Worm (Caenorhabditis elegans): ENCODE data around the gene F10G2.1.
"Not testable (repeated sequence)": the region's sequence is repeated elsewhere in the genome, so short reads cannot be mapped to it uniquely, and the experiment has no call there.

F10G2.1 gene

DNA sequence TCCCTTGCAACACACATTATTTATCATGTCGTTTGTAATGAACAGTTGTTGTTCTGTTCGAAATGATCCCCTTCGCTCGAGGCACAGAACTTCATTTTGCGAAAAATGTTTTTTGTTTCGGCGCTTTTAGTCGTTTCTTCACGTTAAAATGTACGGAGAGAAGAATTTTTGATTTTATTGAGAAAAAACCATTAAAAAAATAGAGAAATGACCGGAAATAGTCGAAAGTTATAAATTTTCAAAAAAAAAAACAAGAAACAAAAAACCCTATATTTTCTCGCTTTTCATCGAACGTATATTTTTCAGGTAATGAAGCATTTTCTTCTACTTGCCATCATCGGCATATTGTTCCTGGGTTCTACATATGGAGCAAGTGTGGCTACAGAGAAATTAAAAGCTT lies at the start of gene F10G2.1:
Gene F10G2.1 (plus strand): TSS at position 301 of the 400 bp plus-strand sequence.
- TF ChIP-seq K09A11.1 (tag; optimal IDR thresholded peaks at IDR 0.05; ENCODE audit: insufficient read depth), result no peak

DNA sequence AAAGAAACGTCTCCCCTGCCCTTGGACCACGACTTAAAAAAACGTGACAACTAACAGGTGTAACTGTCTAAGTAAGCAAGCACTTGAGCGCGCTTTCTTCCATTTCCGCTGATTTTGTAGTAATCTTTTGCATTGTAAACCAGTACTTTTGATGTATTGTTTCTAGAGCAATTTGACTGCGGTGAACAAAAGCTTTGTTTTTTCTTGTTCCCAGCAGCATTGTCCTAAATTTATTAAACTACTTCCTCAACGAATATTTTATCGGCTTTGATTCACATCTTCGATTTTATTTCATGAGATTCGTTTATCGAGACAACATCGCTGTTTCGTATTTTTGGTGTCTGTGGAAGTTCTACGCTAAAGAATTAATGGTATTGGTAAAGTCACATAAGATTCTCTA lies 43.7 kb upstream of the F10G2.1 start, which contains the start of gene C13A2.1:
Gene C13A2.1 (plus strand): TSS at position 301 of the 400 bp plus-strand sequence.
- TF ChIP-seq ceh-24 (tag; optimal IDR thresholded peaks at IDR 0.05) (no peak), ceh-2 (tag; optimal IDR thresholded peaks at IDR 0.05) (no peak), ceh-14 (tag; optimal IDR thresholded peaks at IDR 0.05) (no peak), syd-9 (tag; optimal IDR thresholded peaks at IDR 0.05) (no peak), gmeb-2 (tag; optimal IDR thresholded peaks at IDR 0.05) (no peak), lin-11 (tag; optimal IDR thresholded peaks at IDR 0.05) (no peak)

DNA sequence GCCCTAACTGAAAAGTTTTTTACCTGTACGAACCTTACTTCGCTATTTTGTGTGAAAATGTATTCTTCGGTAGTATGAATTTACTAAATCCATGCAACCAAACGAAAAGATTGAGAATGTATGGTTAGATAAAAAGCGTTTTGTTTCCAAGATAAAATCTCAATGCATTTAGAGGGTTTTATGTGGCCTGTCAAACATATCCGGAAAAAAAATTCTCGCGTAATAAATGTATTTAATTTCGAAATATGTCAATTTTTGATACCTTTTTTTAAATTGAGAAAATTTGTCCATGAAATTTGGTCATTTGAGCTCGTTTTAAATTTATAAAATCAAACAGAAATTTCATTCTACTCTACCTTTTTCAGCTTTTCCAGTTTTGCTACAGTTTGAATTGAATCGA lies 37.1 kb upstream of the F10G2.1 start, which contains the start of gene F07G11.4:
Gene F07G11.4 (minus strand): TSS at position 101 of the 400 bp plus-strand sequence.
- TF ChIP-seq ahr-1 (tag; optimal IDR thresholded peaks at IDR 0.05) (no peak), fkh-6 (tag; optimal IDR thresholded peaks at IDR 0.05) (no peak), pqm-1 (tag; optimal IDR thresholded peaks at IDR 0.05) (no peak)

DNA sequence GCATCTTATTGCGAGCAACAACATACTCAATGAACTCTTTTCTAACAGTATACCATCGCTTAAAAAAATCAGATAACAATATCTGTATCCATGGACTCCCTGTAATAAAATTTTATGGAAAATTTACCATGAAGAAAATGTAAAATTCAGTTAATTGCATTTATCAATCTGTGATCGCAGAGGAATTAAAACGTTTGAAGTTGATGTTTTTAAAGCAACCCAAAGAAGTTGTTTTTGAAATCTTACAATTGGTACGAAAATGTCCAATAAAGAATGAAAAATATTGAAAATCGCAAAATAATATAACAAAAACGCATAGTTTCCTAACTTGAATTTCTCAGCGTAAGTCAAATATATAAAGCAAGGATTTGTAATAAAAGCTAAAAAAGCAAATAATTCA lies 35.1 kb upstream of the F10G2.1 start, which contains the start of gene srj-32:
Gene srj-32 (minus strand): TSS at position 101 of the 400 bp plus-strand sequence.
- TF ChIP-seq ceh-22 (tag; optimal IDR thresholded peaks at IDR 0.05) (no peak), sdc-2 (tag; optimal IDR thresholded peaks at IDR 0.05) (no peak), ceh-9 (tag; optimal IDR thresholded peaks at IDR 0.05) (no peak), pat-9 (tag; optimal IDR thresholded peaks at IDR 0.05) (no peak), pha-4 (tag; optimal IDR thresholded peaks at IDR 0.05) (no peak)

DNA sequence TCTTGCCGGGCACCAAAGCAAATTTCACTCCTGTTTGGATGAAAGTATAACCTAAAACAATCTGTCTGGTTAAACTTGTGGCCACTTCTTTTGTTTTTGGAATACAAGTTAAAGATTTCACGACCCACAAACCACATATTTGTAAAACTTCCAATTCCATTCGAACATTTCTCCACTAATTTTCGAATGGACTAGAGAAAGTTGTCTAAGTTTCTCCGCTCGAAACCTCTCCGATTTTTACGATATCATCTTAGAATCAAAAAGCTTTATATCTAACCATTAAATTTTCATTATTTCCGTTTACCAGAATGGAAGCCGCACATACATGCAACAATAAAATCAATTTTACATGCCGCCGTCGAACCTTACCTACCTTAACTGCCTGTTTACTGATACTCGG lies 33.9 kb upstream of the F10G2.1 start, which contains the start of gene F07G11.3:
Gene F07G11.3 (plus strand): TSS at position 301 of the 400 bp plus-strand sequence.
- TF ChIP-seq elt-4 (tag; optimal IDR thresholded peaks at IDR 0.05) (no peak), fkh-10 (GFP tag; optimal IDR thresholded peaks at IDR 0.05) (no peak), tbx-2 (tag; optimal IDR thresholded peaks at IDR 0.05) (no peak), eyg-1 (tag; optimal IDR thresholded peaks at IDR 0.05) (no peak), syd-9 (tag; optimal IDR thresholded peaks at IDR 0.05) (no peak), dmd-4 (tag; optimal IDR thresholded peaks at IDR 0.05; ENCODE audit: borderline replicate concordance) (no peak)

DNA sequence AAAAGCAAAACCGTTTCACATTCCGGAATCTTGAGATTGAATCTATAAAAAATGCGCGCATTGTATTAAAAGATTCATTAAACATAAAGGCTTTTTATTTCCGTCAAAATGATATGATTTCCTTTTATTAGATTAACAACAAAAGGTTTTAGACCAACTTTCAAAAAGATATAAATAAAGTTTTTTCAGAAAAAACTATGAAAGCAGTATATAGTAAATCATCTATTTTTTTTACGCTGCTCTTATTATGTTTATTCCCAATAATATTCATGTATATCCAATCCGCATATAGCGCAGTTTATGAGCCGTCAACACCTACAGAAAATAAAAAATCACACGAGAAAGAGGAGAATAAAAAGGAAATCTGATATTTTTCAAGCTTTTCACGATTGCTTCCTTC lies 27.8 kb upstream of the F10G2.1 start, which contains the start of gene F07G11.2:
Gene F07G11.2 (plus strand): TSS at position 301 of the 400 bp plus-strand sequence.
- not testable (repeated sequence) for TF ChIP-seq dmd-4 (tag; optimal IDR thresholded peaks at IDR 0.05; ENCODE audit: borderline replicate concordance); ets-4 (tag; optimal IDR thresholded peaks at IDR 0.05); nfya-1 (tag; optimal IDR thresholded peaks at IDR 0.05)

DNA sequence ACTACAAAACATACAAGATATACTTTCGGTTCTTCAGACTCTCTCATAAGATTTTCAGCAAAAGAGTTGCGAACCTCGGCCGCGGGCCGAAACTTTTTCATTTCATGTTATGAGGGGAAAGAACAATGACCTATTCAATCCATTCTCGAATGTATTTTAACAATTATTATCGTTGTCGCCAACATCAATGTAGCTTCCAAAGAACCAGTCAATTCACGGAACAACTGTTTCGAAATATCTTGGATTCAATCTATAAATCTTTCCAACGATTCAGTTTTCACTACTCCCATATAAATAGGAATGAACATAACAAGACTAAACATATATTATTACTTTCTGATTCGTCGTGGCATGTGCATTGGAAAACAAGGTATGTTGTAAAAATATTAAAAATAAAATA lies 25.3 kb upstream of the F10G2.1 start, which contains the start of gene F07G11.1:
Gene F07G11.1 (plus strand): TSS at position 301 of the 400 bp plus-strand sequence.
- TF ChIP-seq unc-86 (tag; optimal IDR thresholded peaks at IDR 0.05) (no peak), unc-42 (tag; optimal IDR thresholded peaks at IDR 0.05) (no peak), K02D7.2 (tag; optimal IDR thresholded peaks at IDR 0.05) (no peak), ets-4 (tag; optimal IDR thresholded peaks at IDR 0.05) (no peak), unc-55 (GFP tag; optimal IDR thresholded peaks at IDR 0.05) (no peak)

DNA sequence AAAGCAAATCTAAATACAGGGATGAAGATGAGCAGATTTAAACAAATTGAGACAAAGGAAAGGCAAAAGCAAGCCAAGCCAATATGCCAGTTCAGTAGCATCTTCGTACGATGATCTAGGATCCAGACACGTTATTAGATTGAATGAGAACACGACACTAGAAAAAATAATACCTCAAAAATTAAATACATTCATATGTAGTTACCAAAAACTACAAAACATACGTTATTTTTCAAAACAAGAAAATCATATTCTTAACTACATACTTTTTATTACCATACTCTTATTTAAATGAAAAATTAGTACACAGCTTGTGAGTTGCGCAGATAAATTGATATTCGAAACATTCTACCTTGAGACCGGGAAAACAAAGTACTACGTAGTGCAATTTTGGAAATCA lies 19.1 kb upstream of the F10G2.1 start, which contains the start of gene srx-6:
Gene srx-6 (minus strand): TSS at position 101 of the 400 bp plus-strand sequence.
- TF ChIP-seq hlh-13 (GFP tag; optimal IDR thresholded peaks at IDR 0.05) (no peak), nhr-232 (tag; optimal IDR thresholded peaks at IDR 0.05) (no peak), fkh-6 (tag; optimal IDR thresholded peaks at IDR 0.05) (no peak), tbx-7 (tag; optimal IDR thresholded peaks at IDR 0.05) (no peak), ref-2 (tag; optimal IDR thresholded peaks at IDR 0.05) (no peak), zip-5 (tag; optimal IDR thresholded peaks at IDR 0.05) (no peak), K09A11.1 (tag; optimal IDR thresholded peaks at IDR 0.05; ENCODE audit: insufficient read depth) (no peak), ceh-45 (GFP tag; IDR thresholded peaks at IDR 0.05) (no peak), tbx-2 (tag; optimal IDR thresholded peaks at IDR 0.05) (no peak), che-1 (tag; optimal IDR thresholded peaks at IDR 0.05) (no peak), unc-86 (tag; optimal IDR thresholded peaks at IDR 0.05) (no peak), ets-4 (tag; optimal IDR thresholded peaks at IDR 0.05) (no peak), sox-2 (GFP tag; IDR thresholded peaks at IDR 0.05) (no peak), pat-9 (tag; optimal IDR thresholded peaks at IDR 0.05) (no peak), sdc-2 (tag; optimal IDR thresholded peaks at IDR 0.05) (no peak), eyg-1 (tag; optimal IDR thresholded peaks at IDR 0.05) (no peak), syd-9 (tag; optimal IDR thresholded peaks at IDR 0.05) (no peak), Y22D7AL.16 (tag; optimal IDR thresholded peaks at IDR 0.05) (no peak)
